Worm (Caenorhabditis elegans): ENCODE results near the gene C08G5.7.

C08G5.7 gene

ce11 chrII:754971-755370 lies 10.1 kb downstream of the C08G5.7 start:
- TF ChIP-seq nhr-76 (tag; optimal IDR thresholded peaks at IDR 0.05) (no peak), mab-5 (tag; optimal IDR thresholded peaks at IDR 0.05) (no peak), ham-2 (GFP tag; optimal IDR thresholded peaks at IDR 0.05) (no peak), unc-62 (GFP tag; optimal IDR thresholded peaks at IDR 0.05) (no peak), M03D4.4 (tag; optimal IDR thresholded peaks at IDR 0.05) (no peak), nhr-237 (tag; optimal IDR thresholded peaks at IDR 0.05) (no peak), sem-2 (GFP tag; optimal IDR thresholded peaks at IDR 0.05) (no peak), lin-13 (tag; optimal IDR thresholded peaks at IDR 0.05) (no peak), ceh-39 (tag; optimal IDR thresholded peaks at IDR 0.05) (no peak), mls-2 (tag; optimal IDR thresholded peaks at IDR 0.05) (no peak), sptf-1 (tag; optimal IDR thresholded peaks at IDR 0.05) (no peak), hlh-1 (tag; optimal IDR thresholded peaks at IDR 0.05) (no peak), elt-1 (tag; optimal IDR thresholded peaks at IDR 0.05; ENCODE audit: borderline replicate concordance, insufficient read depth) (no peak), nhr-28 (tag; optimal IDR thresholded peaks at IDR 0.05) (no peak), nhr-12 (tag; optimal IDR thresholded peaks at IDR 0.05) (no peak), unc-120 (tag; optimal IDR thresholded peaks at IDR 0.05; ENCODE audit: poor library complexity, severe bottlenecking) (no peak), unc-39 (tag; optimal IDR thresholded peaks at IDR 0.05) (no peak), flh-1 (GFP tag; optimal IDR thresholded peaks at IDR 0.05) (no peak), tbx-8 (GFP tag; optimal IDR thresholded peaks at IDR 0.05) (no peak), zip-8 (tag; optimal IDR thresholded peaks at IDR 0.05) (no peak)

ce11 chrII:753469-753868 lies 11.7 kb downstream of the C08G5.7 start:
- TF ChIP-seq cnd-1 (tag; optimal IDR thresholded peaks at IDR 0.05) (no peak), lin-13 (tag; optimal IDR thresholded peaks at IDR 0.05) (no peak), zip-8 (tag; optimal IDR thresholded peaks at IDR 0.05) (no peak), sptf-1 (tag; optimal IDR thresholded peaks at IDR 0.05) (no peak), tbx-8 (GFP tag; optimal IDR thresholded peaks at IDR 0.05) (no peak), pha-4 (tag; optimal IDR thresholded peaks at IDR 0.05) (no peak)

ce11 chrII:751850-752249 lies 13.3 kb downstream of the C08G5.7 start:
- TF ChIP-seq mls-2 (tag; optimal IDR thresholded peaks at IDR 0.05) (no peak), drap-1 (GFP tag; optimal IDR thresholded peaks at IDR 0.05) (no peak), zip-8 (tag; optimal IDR thresholded peaks at IDR 0.05) (no peak), blmp-1 (tag; optimal IDR thresholded peaks at IDR 0.05) (no peak), ceh-43 (GFP tag; optimal IDR thresholded peaks at IDR 0.05) (no peak), sptf-1 (tag; optimal IDR thresholded peaks at IDR 0.05) (no peak), tbx-8 (GFP tag; optimal IDR thresholded peaks at IDR 0.05) (no peak), lin-32 (GFP tag; optimal IDR thresholded peaks at IDR 0.05) (no peak), sem-2 (GFP tag; optimal IDR thresholded peaks at IDR 0.05) (no peak), M03D4.4 (tag; optimal IDR thresholded peaks at IDR 0.05) (no peak), pha-4 (tag; optimal IDR thresholded peaks at IDR 0.05) (no peak), mep-1 (tag; optimal IDR thresholded peaks at IDR 0.05) (no peak), elt-3 (tag; optimal IDR thresholded peaks at IDR 0.05) (no peak), nhr-2 (tag; optimal IDR thresholded peaks at IDR 0.05) (no peak)

ce11 chrII:750155-750554 lies 15.0 kb downstream of the C08G5.7 start, which contains the start of gene snt-6:
snt-6 (minus strand) TSS chrII:750212.
- no peak for TF ChIP-seq zip-8 (tag; optimal IDR thresholded peaks at IDR 0.05)
- no peak for TF ChIP-seq pha-4 (tag; optimal IDR thresholded peaks at IDR 0.05)
- TF ChIP-seq M03D4.4 (tag; optimal IDR thresholded peaks at IDR 0.05): no peak
- TF ChIP-seq ztf-11 (tag; optimal IDR thresholded peaks at IDR 0.05): no peak
- no peak for TF ChIP-seq nhr-76 (tag; optimal IDR thresholded peaks at IDR 0.05)
- TF ChIP-seq lsy-2 (tag; optimal IDR thresholded peaks at IDR 0.05): no peak
- no peak for TF ChIP-seq cnd-1 (tag; optimal IDR thresholded peaks at IDR 0.05)

- TF ChIP-seq lsy-2 (tag; optimal IDR thresholded peaks at IDR 0.05): no peak
- TF ChIP-seq ces-1 (GFP tag; optimal IDR thresholded peaks at IDR 0.05): no peak
- no peak for TF ChIP-seq mls-2 (tag; optimal IDR thresholded peaks at IDR 0.05)
- no peak for TF ChIP-seq nhr-28 (tag; optimal IDR thresholded peaks at IDR 0.05)
- no peak for TF ChIP-seq nhr-2 (tag; optimal IDR thresholded peaks at IDR 0.05)
- TF ChIP-seq nhr-12 (tag; optimal IDR thresholded peaks at IDR 0.05): no peak
- TF ChIP-seq nhr-237 (tag; optimal IDR thresholded peaks at IDR 0.05): no peak
- no peak for TF ChIP-seq unc-120 (tag; optimal IDR thresholded peaks at IDR 0.05; ENCODE audit: poor library complexity, severe bottlenecking)
- no peak for TF ChIP-seq nhr-76 (tag; optimal IDR thresholded peaks at IDR 0.05)
- no peak for TF ChIP-seq mep-1 (tag; optimal IDR thresholded peaks at IDR 0.05)
- TF ChIP-seq lin-13 (tag; optimal IDR thresholded peaks at IDR 0.05): no peak
- TF ChIP-seq elt-1 (tag; optimal IDR thresholded peaks at IDR 0.05; ENCODE audit: borderline replicate concordance, insufficient read depth): no peak
- no peak for TF ChIP-seq ceh-83 (GFP tag; optimal IDR thresholded peaks at IDR 0.05)
- TF ChIP-seq bed-3 (GFP tag; optimal IDR thresholded peaks at IDR 0.05): no peak
- TF ChIP-seq elt-3 (tag; optimal IDR thresholded peaks at IDR 0.05): no peak
- TF ChIP-seq blmp-1 (tag; optimal IDR thresholded peaks at IDR 0.05): no peak
- no peak for TF ChIP-seq ceh-43 (GFP tag; optimal IDR thresholded peaks at IDR 0.05)
- no peak for TF ChIP-seq unc-39 (tag; optimal IDR thresholded peaks at IDR 0.05)
- TF ChIP-seq snpc-4 (tag; optimal IDR thresholded peaks at IDR 0.05): no peak
- no peak for TF ChIP-seq tbx-8 (GFP tag; optimal IDR thresholded peaks at IDR 0.05)
Observed at ce11 chrII:740808-741207, 24.3 kb downstream of the C08G5.7 start, which contains the start of gene fbxc-48. fbxc-48 (minus strand) TSS chrII:740908.
